Worm (Caenorhabditis elegans) whole organism, early embryonic: ENCODE data around the gene T07C12.10.

ENCODE experiments used
- B0310.2 ChIP-seq: sonication (generic microtip); optimal IDR thresholded peaks from 2 replicates; lab custom pipeline; 2016; ENCODE audit warnings: mild to moderate bottlenecking, missing genetic modification characterization, missing compliant biosample characterization
- F13C5.2 ChIP-seq: sonication (generic microtip); optimal IDR thresholded peaks from 2 replicates; lab custom pipeline; 2017; ENCODE audit warnings: mild to moderate bottlenecking, missing genetic modification characterization, inconsistent platforms, missing compliant biosample characterization
- aly-1 ChIP-seq: sonication (generic microtip); optimal IDR thresholded peaks from 2 replicates; lab custom pipeline; 2016; ENCODE audit warnings: missing genetic modification characterization, missing compliant biosample characterization
- ama-1 ChIP-seq: fragments of 150-350 bp; optimal IDR thresholded peaks from 2 replicates; lab custom pipeline; 2014
- ceh-13 ChIP-seq: fragments of 200-800 bp; sonication (Bioruptor generic); optimal IDR thresholded peaks from 2 replicates; lab custom pipeline; 2018; ENCODE audit warnings: mild to moderate bottlenecking, missing genetic modification characterization, missing compliant biosample characterization
- ceh-36 ChIP-seq: sonication (generic microtip); optimal IDR thresholded peaks from 2 replicates; lab custom pipeline; 2016; ENCODE audit warnings: missing genetic modification characterization, inconsistent platforms, missing compliant biosample characterization
- ets-7 ChIP-seq: sonication (generic microtip); optimal IDR thresholded peaks from 2 replicates; lab custom pipeline; 2016; ENCODE audit warnings: missing genotype, missing genetic modification characterization, missing compliant biosample characterization
- flt-1 ChIP-seq: fragments of 200-800 bp; sonication (Bioruptor generic); IDR thresholded peaks from 2 replicates; pipeline ENCODE4 v1.3.6; 2022; ENCODE audit warnings: missing genetic modification characterization, missing compliant biosample characterization
- hmbx-1 ChIP-seq: sonication (generic microtip); optimal IDR thresholded peaks from 2 replicates; lab custom pipeline; 2016; ENCODE audit warnings: mild to moderate bottlenecking, missing genetic modification characterization, missing compliant biosample characterization
- hmg-4 ChIP-seq: fragments of 200-800 bp; sonication (Bioruptor generic); optimal IDR thresholded peaks from 2 replicates; lab custom pipeline; 2018; ENCODE audit warnings: mild to moderate bottlenecking, missing genetic modification characterization, missing compliant biosample characterization
- hnd-1 ChIP-seq: sonication (generic microtip); optimal IDR thresholded peaks from 2 replicates; lab custom pipeline; 2016; ENCODE audit warnings: missing genetic modification characterization, missing compliant biosample characterization
- pes-1 ChIP-seq: fragments of 200-800 bp; sonication (Bioruptor generic); IDR thresholded peaks from 2 replicates; pipeline ENCODE4 v1.3.6; 2022; ENCODE audit warnings: missing genetic modification reagents, missing genetic modification characterization, missing compliant biosample characterization
- scrt-1 ChIP-seq: fragments of 200-800 bp; sonication (Bioruptor generic); IDR thresholded peaks from 2 replicates; pipeline ENCODE4 v1.3.6; 2022; ENCODE audit warnings: missing genetic modification characterization, missing compliant biosample characterization
- sea-1 ChIP-seq: fragments of 200-800 bp; sonication (Bioruptor generic); conservative IDR thresholded peaks from 2 replicates; pipeline ENCODE4 v1.3.6; 2022; ENCODE audit warnings: missing genetic modification characterization, missing compliant biosample characterization
- tbx-11 ChIP-seq: fragments of 200-800 bp; sonication (Bioruptor generic); IDR thresholded peaks from 2 replicates; pipeline ENCODE4 v1.3.6; 2022; ENCODE audit warnings: missing genetic modification characterization, missing compliant biosample characterization
- tbx-37 ChIP-seq: fragments of 200-800 bp; sonication (Bioruptor generic); conservative IDR thresholded peaks from 2 replicates; pipeline ENCODE4 v1.3.6; 2022; ENCODE audit warnings: missing genetic modification reagents, missing genetic modification characterization, missing compliant biosample characterization
- tra-4 ChIP-seq: sonication (generic microtip); optimal IDR thresholded peaks from 2 replicates; lab custom pipeline; 2017; ENCODE audit warnings: missing genetic modification characterization, missing compliant biosample characterization

The T07C12.10 gene

DNA sequence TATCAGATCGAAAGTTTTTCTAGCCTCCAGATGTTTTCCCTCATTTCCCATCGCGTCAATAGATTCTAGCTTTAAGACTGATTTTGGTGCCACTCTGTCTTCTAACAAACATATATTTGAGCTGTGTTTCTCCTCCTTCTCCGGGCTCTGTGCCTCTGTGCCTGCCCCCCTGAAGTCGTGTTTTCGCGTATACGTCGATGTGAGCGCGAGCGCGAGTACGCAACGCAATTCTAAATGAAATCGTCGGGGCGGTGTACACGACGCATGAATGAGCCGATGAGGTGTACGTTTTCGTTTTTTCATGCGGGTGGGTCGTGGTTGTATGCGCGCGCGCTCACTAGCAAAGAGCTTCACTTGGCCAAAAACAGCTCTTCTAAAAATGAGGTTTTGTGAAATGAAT, 5.6 kb upstream of the T07C12.10 start:
- TF ChIP-seq F13C5.2 (no peak), ceh-36 (tag; lab: Kevin White, UChicago) (no peak), tbx-37 (GFP tag; lab: Robert Waterston, UW) (no peak), hmbx-1 (no peak), flt-1 (GFP tag; lab: Robert Waterston, UW) (no peak), scrt-1 (no peak), ama-1 (lab: Kevin White, UChicago) (no peak), tbx-11 (GFP tag; lab: Robert Waterston, UW) (no peak), pes-1 (GFP tag; lab: Robert Waterston, UW) (no peak)

DNA sequence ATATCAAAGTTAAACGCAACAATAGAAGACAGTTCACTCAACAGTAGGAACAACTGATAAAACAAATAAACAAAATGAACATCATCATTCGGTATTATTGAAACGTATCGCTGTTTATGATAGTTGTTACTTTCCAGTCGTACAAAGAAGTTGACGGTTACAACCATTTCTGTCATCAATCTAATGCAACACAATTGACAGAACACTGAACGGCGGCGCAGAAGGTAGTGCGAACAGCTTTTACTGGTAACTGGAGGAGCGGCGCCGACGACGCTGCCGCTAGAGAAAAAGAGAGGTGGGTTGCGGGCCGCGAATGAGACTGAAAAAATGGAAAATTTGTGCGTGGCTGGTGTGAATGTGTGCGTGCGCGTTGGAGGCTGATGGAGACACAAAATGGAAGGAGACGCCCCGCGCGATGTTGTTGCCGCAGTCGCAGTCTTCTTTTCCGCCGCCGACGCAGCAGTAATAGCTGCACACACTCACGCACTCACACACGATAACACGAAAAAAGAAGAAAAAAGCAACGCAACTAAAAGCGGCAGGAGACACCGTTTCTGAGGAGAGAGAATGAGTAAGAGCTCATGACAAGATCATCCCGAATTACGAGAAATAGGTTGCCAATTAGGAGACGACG, 4.0 kb upstream of the T07C12.10 start:
- TF ChIP-seq ets-7 (tag; lab: Kevin White, UChicago) (no peak), hmg-4 (GFP tag; lab: Kevin White, UChicago) (peak; percentile 31)

DNA sequence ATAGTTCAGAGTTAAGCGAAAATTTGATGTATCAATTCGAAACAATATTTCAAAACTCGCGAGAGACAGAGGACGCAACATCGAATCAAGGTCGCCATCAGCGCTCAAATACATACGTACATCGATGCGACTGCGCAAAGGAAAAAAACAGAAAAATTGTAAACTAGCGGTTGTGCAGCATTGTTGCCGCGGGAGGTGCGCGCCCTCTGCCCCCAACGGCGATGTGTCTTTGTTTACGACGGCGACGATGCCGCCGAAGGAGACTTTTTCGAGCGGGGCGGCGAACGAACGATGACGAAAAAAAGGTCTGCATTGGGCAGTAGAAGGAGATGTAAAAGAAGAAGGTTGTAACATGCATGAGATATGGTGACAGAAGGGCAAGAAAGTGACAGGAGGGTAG, 2.6 kb upstream of the T07C12.10 start:
- TF ChIP-seq aly-1 (no peak), B0310.2 (tag; lab: Kevin White, UChicago) (no peak), ets-7 (tag; lab: Kevin White, UChicago) (no peak), F13C5.2 (no peak), tra-4 (no peak), ama-1 (lab: Kevin White, UChicago) (no peak), hmbx-1 (no peak), sea-1 (GFP tag; lab: Robert Waterston, UW) (no peak), flt-1 (GFP tag; lab: Robert Waterston, UW) (no peak), hmg-4 (GFP tag; lab: Kevin White, UChicago) (no peak), scrt-1 (no peak), pes-1 (GFP tag; lab: Robert Waterston, UW) (no peak), ceh-36 (tag; lab: Kevin White, UChicago) (no peak), tbx-11 (GFP tag; lab: Robert Waterston, UW) (no peak)

DNA sequence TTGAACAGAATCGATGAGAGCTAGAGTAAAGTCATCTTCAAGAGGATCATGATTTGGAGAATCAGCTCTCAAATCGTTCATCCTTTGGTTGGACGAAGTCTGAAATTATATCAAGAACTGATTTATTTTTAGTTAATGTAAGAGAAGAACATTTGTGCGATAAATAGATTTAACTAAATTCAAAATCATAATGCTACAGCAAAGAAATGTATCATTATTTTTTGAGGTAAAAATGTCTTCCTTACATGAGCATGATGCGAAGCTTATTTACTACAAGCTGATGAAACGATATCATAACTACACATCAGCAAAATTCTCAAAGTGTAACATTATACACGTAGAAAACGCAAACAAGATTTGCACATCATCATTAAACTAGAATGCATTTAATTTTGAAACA, 2.1 kb upstream of the T07C12.10 start, which contains the start of gene madf-4:
Gene madf-4 (minus strand): TSS at position 101 of the 400 bp plus-strand sequence.
- TF ChIP-seq hnd-1 (tag; lab: Kevin White, UChicago) (no peak), hmg-4 (GFP tag; lab: Kevin White, UChicago) (no peak), scrt-1 (no peak), ets-7 (tag; lab: Kevin White, UChicago) (no peak), ceh-13 (no peak)

DNA sequence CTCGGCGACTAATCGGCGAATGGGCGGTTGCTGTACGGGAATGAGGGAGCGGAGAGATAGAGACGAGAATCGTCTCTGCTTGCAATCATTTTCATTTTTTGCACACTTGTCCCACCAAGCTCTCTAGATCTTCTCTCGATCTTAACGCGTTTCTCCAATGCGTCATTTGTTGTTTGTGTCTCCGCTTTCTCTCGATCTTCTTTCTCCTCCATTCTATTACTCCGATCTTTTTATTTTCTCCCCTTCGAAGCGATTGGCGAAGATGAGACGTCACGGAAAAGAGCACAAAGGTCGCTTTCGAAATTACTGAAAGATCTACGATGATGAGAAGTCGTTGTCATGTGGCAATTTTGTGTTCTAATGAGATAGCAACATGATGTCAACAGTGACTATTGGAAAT, 1.6 kb downstream of the T07C12.10 start:
- TF ChIP-seq scrt-1 (no peak), hmg-4 (GFP tag; lab: Kevin White, UChicago) (no peak), F13C5.2 (no peak), tbx-11 (GFP tag; lab: Robert Waterston, UW) (no peak), flt-1 (GFP tag; lab: Robert Waterston, UW) (no peak), B0310.2 (tag; lab: Kevin White, UChicago) (no peak), tbx-37 (GFP tag; lab: Robert Waterston, UW) (no peak), ets-7 (tag; lab: Kevin White, UChicago) (no peak), ceh-13 (no peak), ama-1 (lab: Kevin White, UChicago) (no peak), hnd-1 (tag; lab: Kevin White, UChicago) (no peak), hmbx-1 (no peak), tra-4 (no peak), sea-1 (GFP tag; lab: Robert Waterston, UW) (no peak), pes-1 (GFP tag; lab: Robert Waterston, UW) (no peak), aly-1 (no peak), ceh-36 (tag; lab: Kevin White, UChicago) (no peak)

DNA sequence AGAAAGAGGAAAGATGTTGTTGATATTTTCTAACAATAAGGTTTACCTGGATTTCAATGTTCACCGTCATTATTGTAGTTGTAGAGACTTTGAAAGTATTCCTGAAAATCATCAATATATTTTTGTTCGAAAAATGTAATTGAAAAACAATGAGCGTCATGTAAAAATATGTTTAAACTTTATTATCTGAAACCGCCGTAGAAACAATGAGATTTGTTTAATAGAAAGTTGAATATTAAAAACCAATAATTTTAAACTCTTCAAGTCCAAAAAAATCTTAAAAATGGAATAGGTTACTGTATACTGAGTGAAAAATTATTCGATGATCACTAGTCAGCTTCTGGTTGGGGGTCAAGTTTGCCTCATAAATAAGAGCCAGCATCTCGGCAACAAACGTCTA, 2.0 kb downstream of the T07C12.10 start, which contains the start of gene anmt-3:
Gene anmt-3 (minus strand): TSS at position 101 of the 400 bp plus-strand sequence.
- TF ChIP-seq pes-1 (GFP tag; lab: Robert Waterston, UW) (no peak), hmbx-1 (no peak), hmg-4 (GFP tag; lab: Kevin White, UChicago) (no peak), aly-1 (no peak), ceh-13 (no peak), sea-1 (GFP tag; lab: Robert Waterston, UW) (no peak), tra-4 (no peak), ama-1 (lab: Kevin White, UChicago) (no peak), hnd-1 (tag; lab: Kevin White, UChicago) (no peak)

DNA sequence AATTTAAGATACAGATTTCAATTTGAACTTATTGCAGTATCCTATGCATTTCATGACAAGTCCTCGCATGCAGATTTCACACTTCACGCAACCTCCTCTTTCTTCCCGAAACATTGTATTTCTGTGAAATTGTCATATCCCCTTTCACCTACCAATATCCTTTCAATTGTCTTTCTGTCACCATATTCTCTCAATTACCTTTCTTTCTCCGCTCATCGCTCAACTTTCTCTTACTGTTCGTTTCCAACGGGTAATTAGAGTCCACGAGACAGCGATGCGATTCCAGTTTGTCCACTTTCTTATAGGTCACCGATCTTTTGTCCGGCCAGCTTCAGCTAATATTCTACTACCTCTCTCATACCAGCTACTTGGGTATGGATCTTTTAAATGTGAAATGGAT, 7.9 kb downstream of the T07C12.10 start, which contains the start of gene mam-5:
Gene mam-5 (plus strand): TSS at position 304 of the 400 bp plus-strand sequence.
- TF ChIP-seq flt-1 (GFP tag; lab: Robert Waterston, UW) (no peak), F13C5.2 (no peak), tbx-37 (GFP tag; lab: Robert Waterston, UW) (no peak), aly-1 (no peak), tbx-11 (GFP tag; lab: Robert Waterston, UW) (no peak), ceh-13 (no peak), hnd-1 (tag; lab: Kevin White, UChicago) (no peak), ets-7 (tag; lab: Kevin White, UChicago) (no peak), hmbx-1 (no peak), ama-1 (lab: Kevin White, UChicago) (no peak), B0310.2 (tag; lab: Kevin White, UChicago) (no peak), tra-4 (no peak), scrt-1 (no peak), pes-1 (GFP tag; lab: Robert Waterston, UW) (no peak), sea-1 (GFP tag; lab: Robert Waterston, UW) (no peak), hmg-4 (GFP tag; lab: Kevin White, UChicago) (no peak), ceh-36 (tag; lab: Kevin White, UChicago) (no peak)

DNA sequence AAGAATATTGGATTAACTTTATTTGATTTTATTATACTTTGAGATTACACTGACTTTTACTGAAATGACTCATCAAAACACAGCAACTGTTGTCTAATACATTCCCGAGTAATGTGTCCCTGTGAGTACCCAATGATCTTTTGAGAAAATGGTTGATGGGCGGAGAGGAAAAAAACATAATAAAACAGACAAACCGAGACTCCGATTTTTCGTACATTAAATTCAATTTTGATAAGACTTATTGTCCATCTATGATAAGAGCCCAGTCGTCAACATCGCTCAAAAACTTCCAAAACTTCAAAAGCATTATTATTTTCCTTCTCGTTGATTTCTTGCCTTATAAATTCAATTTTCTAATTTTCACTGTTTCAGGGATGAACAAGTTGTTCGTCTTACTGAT, 9.4 kb downstream of the T07C12.10 start, which contains the start of gene ttr-46:
Gene ttr-46 (plus strand): TSS at position 373 of the 400 bp plus-strand sequence.
- TF ChIP-seq F13C5.2 (no peak), tbx-37 (GFP tag; lab: Robert Waterston, UW) (no peak), ama-1 (lab: Kevin White, UChicago) (no peak), ceh-13 (no peak), pes-1 (GFP tag; lab: Robert Waterston, UW) (no peak), ceh-36 (tag; lab: Kevin White, UChicago) (no peak), hnd-1 (tag; lab: Kevin White, UChicago) (no peak), tbx-11 (GFP tag; lab: Robert Waterston, UW) (no peak), B0310.2 (tag; lab: Kevin White, UChicago) (no peak), tra-4 (no peak), sea-1 (GFP tag; lab: Robert Waterston, UW) (no peak), ets-7 (tag; lab: Kevin White, UChicago) (no peak), aly-1 (no peak), scrt-1 (no peak), hmbx-1 (no peak), hmg-4 (GFP tag; lab: Kevin White, UChicago) (no peak), flt-1 (GFP tag; lab: Robert Waterston, UW) (no peak)
